Worm (Caenorhabditis elegans): ENCODE measurements around the gene srx-115.
"Not testable (repeated sequence)": the region's sequence is repeated elsewhere in the genome, so short reads cannot be mapped to it uniquely, and the experiment has no call there.

The srx-115 gene

DNA sequence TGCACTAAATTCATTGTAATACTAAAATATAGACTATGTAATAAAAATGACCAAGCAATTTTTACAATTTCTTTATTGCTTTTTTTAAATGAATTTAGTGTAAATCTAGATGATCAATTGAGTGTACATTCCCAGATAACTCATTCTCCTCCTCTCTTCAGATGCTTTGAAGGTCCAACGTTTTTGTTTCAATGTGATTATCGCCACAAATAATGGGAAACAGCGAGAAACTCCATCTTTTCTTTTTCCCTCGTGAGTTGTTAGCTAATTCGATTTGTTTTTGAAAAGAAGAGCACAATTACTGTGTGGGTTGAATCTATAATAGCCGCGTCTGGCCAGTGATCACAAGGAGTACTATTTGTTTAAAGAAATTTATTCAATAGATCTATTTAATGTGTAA lies 33.3 kb downstream of the srx-115 start:
- no peak for TF ChIP-seq F23B12.7 (tag; optimal IDR thresholded peaks at IDR 0.05; ENCODE audit: insufficient read depth)
- TF ChIP-seq Y79H2A.3 (GFP tag; conservative IDR thresholded peaks at IDR 0.05), result no peak
- TF ChIP-seq rcor-1 (GFP tag; IDR thresholded peaks at IDR 0.05), result no peak
- TF ChIP-seq ceh-79 (tag; optimal IDR thresholded peaks at IDR 0.05), result no peak
- no peak for TF ChIP-seq Y53G8AR.9 (GFP tag; conservative IDR thresholded peaks at IDR 0.05)
- TF ChIP-seq attf-3 (GFP tag; conservative IDR thresholded peaks at IDR 0.05), result no peak
- TF ChIP-seq tbp1 (GFP tag; optimal IDR thresholded peaks at IDR 0.05), result no peak
- no peak for TF ChIP-seq F55B11.4 (tag; optimal IDR thresholded peaks at IDR 0.05; ENCODE audit: borderline replicate concordance, insufficient read depth)
- TF ChIP-seq akir-1 (GFP tag; optimal IDR thresholded peaks at IDR 0.05), result no peak
- no peak for TF ChIP-seq nfya-1 (tag; optimal IDR thresholded peaks at IDR 0.05; ENCODE audit: borderline replicate concordance, insufficient read depth)
- TF ChIP-seq madf-3 (GFP tag; IDR thresholded peaks at IDR 0.05), result no peak
- TF ChIP-seq lin-54 (GFP tag; optimal IDR thresholded peaks at IDR 0.05), result no peak
- TF ChIP-seq ztf-26 (tag; optimal IDR thresholded peaks at IDR 0.05), result no peak
- TF ChIP-seq sea-2 (GFP tag; IDR thresholded peaks at IDR 0.05), result no peak
- no peak for TF ChIP-seq bed-2 (GFP tag; IDR thresholded peaks at IDR 0.05)

DNA sequence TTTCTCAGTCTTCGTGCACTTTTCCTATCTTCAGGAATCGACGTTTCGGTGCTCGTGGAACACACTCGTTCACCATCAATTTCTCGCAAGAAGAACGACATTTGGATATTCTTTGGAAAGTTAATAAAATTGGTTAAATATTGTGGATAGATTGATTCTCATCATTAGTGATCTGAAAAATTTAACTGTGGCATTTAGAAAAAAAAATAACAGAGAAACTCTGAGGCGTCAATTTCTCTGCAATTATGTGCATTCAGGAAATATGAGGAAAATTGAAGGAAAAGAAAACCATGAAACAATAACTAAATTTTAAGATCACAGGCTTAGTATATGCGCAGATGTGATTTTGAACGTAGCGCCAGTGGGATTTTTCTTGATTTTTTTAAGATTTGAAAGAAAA lies 48.2 kb downstream of the srx-115 start, which contains the start of gene rpm-1:
rpm-1 (minus strand) TSS at position 101 of the 400 bp plus-strand sequence.
- TF ChIP-seq ztf-6 (GFP tag; IDR thresholded peaks at IDR 0.05); lir-1 (GFP tag; conservative IDR thresholded peaks at IDR 0.05); F49E8.2 (tag; optimal IDR thresholded peaks at IDR 0.05; ENCODE audit: insufficient read depth): not testable (repeated sequence)

Data from whole organism, young adult.